Worm (Caenorhabditis elegans) whole organism, young adult: Measurements from ENCODE around the gene nlp-25.
A peak's percentile ranks its signal among the peaks of the same experiment; 100 is the strongest.

ENCODE experiments used
- B0019.2 ChIP-seq: fragments of 200-800 bp; sonication (Bioruptor generic); conservative IDR thresholded peaks from 2 replicates; pipeline ENCODE4 v1.3.6; 2022; ENCODE audit warnings: missing genetic modification reagents, missing genetic modification characterization, missing compliant biosample characterization
- C17E4.6 ChIP-seq: fragments of 200-800 bp; sonication (Bioruptor generic); IDR thresholded peaks from 2 replicates; pipeline ENCODE4 v1.3.6; 2022; ENCODE audit warnings: missing genetic modification reagents, missing genetic modification characterization, missing compliant biosample characterization
- D2030.7 ChIP-seq: fragments of 200-800 bp; sonication (Bioruptor generic); IDR thresholded peaks from 2 replicates; pipeline ENCODE4 v1.3.6; 2022; ENCODE audit warnings: missing genetic modification reagents, missing genetic modification characterization, missing compliant biosample characterization
- F33H1.4 ChIP-seq: fragments of 200-800 bp; sonication (Bioruptor generic); IDR thresholded peaks from 2 replicates; pipeline ENCODE4 v1.3.6; 2022; ENCODE audit warnings: missing genetic modification reagents, missing genetic modification characterization, missing compliant biosample characterization
- F39B2.1 ChIP-seq: fragments of 200-800 bp; sonication (Bioruptor generic); IDR thresholded peaks from 2 replicates; pipeline ENCODE4 v1.3.6; 2022; ENCODE audit warnings: missing genetic modification reagents, missing genetic modification characterization, missing compliant biosample characterization
- F49E8.2 ChIP-seq: sonication (generic microtip); optimal IDR thresholded peaks from 3 replicates; lab custom pipeline; 2017; ENCODE audit warnings: missing genetic modification characterization, mild to moderate bottlenecking, missing compliant biosample characterization, antibody characterized with exemption, moderate library complexity; ENCODE audit not compliant: insufficient read depth
- F57A8.1 ChIP-seq: fragments of 200-800 bp; sonication (Bioruptor generic); optimal IDR thresholded peaks from 2 replicates; lab custom pipeline; 2018; ENCODE audit warnings: mild to moderate bottlenecking, missing genetic modification characterization, moderate library complexity, missing compliant biosample characterization
- K12H6.12 ChIP-seq: fragments of 200-800 bp; sonication (Bioruptor generic); optimal IDR thresholded peaks from 2 replicates; lab custom pipeline; 2018; ENCODE audit warnings: mild to moderate bottlenecking, missing genetic modification characterization, missing compliant biosample characterization
- T07F8.4 ChIP-seq: sonication (generic microtip); optimal IDR thresholded peaks from 2 replicates; lab custom pipeline; 2016; ENCODE audit warnings: mild to moderate bottlenecking, missing genetic modification characterization, moderate library complexity, missing compliant biosample characterization
- T26A5.8 ChIP-seq: sonication (generic microtip); optimal IDR thresholded peaks from 2 replicates; lab custom pipeline; 2016; ENCODE audit warnings: missing genetic modification characterization, missing compliant biosample characterization
- Y53G8AR.9 ChIP-seq: fragments of 200-800 bp; sonication (Bioruptor generic); conservative IDR thresholded peaks from 2 replicates; pipeline ENCODE4 v1.3.6; 2022; ENCODE audit warnings: missing genetic modification reagents, missing genetic modification characterization, missing compliant biosample characterization
- Y79H2A.3 ChIP-seq: fragments of 200-800 bp; sonication (Bioruptor generic); conservative IDR thresholded peaks from 2 replicates; pipeline ENCODE4 v1.3.6; 2022; ENCODE audit warnings: missing genetic modification reagents, missing genetic modification characterization, missing compliant biosample characterization
- Y95B8A.8 ChIP-seq: fragments of 200-800 bp; sonication (Bioruptor generic); IDR thresholded peaks from 2 replicates; pipeline ENCODE4 v1.3.6; 2022; ENCODE audit warnings: missing genetic modification reagents, missing genetic modification characterization, missing compliant biosample characterization
- akir-1 ChIP-seq: fragments of 200-800 bp; sonication (Bioruptor generic); optimal IDR thresholded peaks from 2 replicates; lab custom pipeline; 2018; ENCODE audit warnings: mild to moderate bottlenecking, missing genetic modification characterization, moderate library complexity, missing compliant biosample characterization
- aptf-2 ChIP-seq: fragments of 200-800 bp; sonication (Bioruptor generic); conservative IDR thresholded peaks from 2 replicates; pipeline ENCODE4 v1.3.6; 2022; ENCODE audit warnings: missing genetic modification reagents, missing genetic modification characterization, missing compliant biosample characterization
- aptf-3 ChIP-seq: fragments of 200-800 bp; sonication (Bioruptor generic); IDR thresholded peaks from 2 replicates; pipeline ENCODE4 v1.3.6; 2022; ENCODE audit warnings: missing genetic modification characterization, missing compliant biosample characterization
- attf-5 ChIP-seq: fragments of 200-800 bp; sonication (Bioruptor generic); optimal IDR thresholded peaks from 2 replicates; lab custom pipeline; 2018; ENCODE audit warnings: mild to moderate bottlenecking, missing genetic modification characterization, missing compliant biosample characterization
- attf-6 ChIP-seq: fragments of 200-800 bp; sonication (Bioruptor generic); IDR thresholded peaks from 2 replicates; pipeline ENCODE4 v1.3.6; 2022; ENCODE audit warnings: missing genetic modification reagents, missing genetic modification characterization, missing compliant biosample characterization
- ccch-3 ChIP-seq: fragments of 200-800 bp; sonication (Bioruptor generic); optimal IDR thresholded peaks from 2 replicates; lab custom pipeline; 2018; ENCODE audit warnings: mild to moderate bottlenecking, missing genetic modification characterization, missing compliant biosample characterization
- cebp-2 ChIP-seq: fragments of 200-800 bp; sonication (Bioruptor generic); IDR thresholded peaks from 2 replicates; pipeline ENCODE4 v1.3.6; 2022; ENCODE audit warnings: missing genetic modification characterization, missing compliant biosample characterization
- ceh-100 ChIP-seq: fragments of 200-800 bp; sonication (Bioruptor generic); IDR thresholded peaks from 2 replicates; pipeline ENCODE4 v1.3.6; 2022; ENCODE audit warnings: missing genetic modification reagents, missing genetic modification characterization, missing compliant biosample characterization
- ceh-27 ChIP-seq: fragments of 200-800 bp; sonication (Bioruptor generic); optimal IDR thresholded peaks from 2 replicates; lab custom pipeline; 2018; ENCODE audit warnings: mild to moderate bottlenecking, missing genetic modification characterization, moderate library complexity, missing compliant biosample characterization
- ceh-79 ChIP-seq: sonication (generic microtip); optimal IDR thresholded peaks from 2 replicates; lab custom pipeline; 2017; ENCODE audit warnings: mild to moderate bottlenecking, missing genetic modification characterization, missing compliant biosample characterization
- egrh-3 ChIP-seq: fragments of 200-800 bp; sonication (Bioruptor generic); IDR thresholded peaks from 2 replicates; pipeline ENCODE4 v1.3.6; 2022; ENCODE audit warnings: missing genetic modification reagents, missing genetic modification characterization, missing compliant biosample characterization
- hmg-1.2 ChIP-seq: fragments of 200-800 bp; sonication (Bioruptor generic); IDR thresholded peaks from 2 replicates; pipeline ENCODE4 v1.3.6; 2022; ENCODE audit warnings: missing genetic modification reagents, missing genetic modification characterization, missing compliant biosample characterization
- hmg-20 ChIP-seq: fragments of 200-800 bp; sonication (Bioruptor generic); IDR thresholded peaks from 2 replicates; pipeline ENCODE4 v1.3.6; 2022; ENCODE audit warnings: missing genetic modification reagents, missing genetic modification characterization, missing compliant biosample characterization
- hsf-1 ChIP-seq: fragments of 200-800 bp; sonication (Bioruptor generic); IDR thresholded peaks from 2 replicates; pipeline ENCODE4 v1.3.6; 2022; ENCODE audit warnings: missing genetic modification reagents, missing genetic modification characterization, missing compliant biosample characterization
- let-526 ChIP-seq: fragments of 200-800 bp; sonication (Bioruptor generic); IDR thresholded peaks from 2 replicates; pipeline ENCODE4 v1.3.6; 2022; ENCODE audit warnings: missing genetic modification reagents, missing genetic modification characterization, missing compliant biosample characterization
- let-607 ChIP-seq, 2 experiments: fragments of 200-800 bp in 1 of 2; sonication (Bioruptor generic) in 1 of 2; sonication (generic microtip) in 1 of 2; optimal IDR thresholded peaks; 2 replicates each; lab custom pipeline; 2016 to 2018; ENCODE audit warnings: mild to moderate bottlenecking in 2 of 2, missing compliant biosample characterization in 2 of 2, missing genetic modification characterization in 2 of 2, moderate library complexity in 2 of 2, missing genotype in 1 of 2
- lin-35 ChIP-seq, 3 experiments: fragments of 150-350 bp in 2 of 3; sonication (generic microtip) in 1 of 3; optimal IDR thresholded peaks; 2 replicates each; lab custom pipeline; 2014 to 2018; ENCODE audit warnings: missing biosample characterization in 3 of 3, missing genetic modification characterization in 3 of 3, missing genetic modification reagents in 3 of 3
- lin-40 ChIP-seq: sonication (generic microtip); optimal IDR thresholded peaks from 2 replicates; lab custom pipeline; 2016; ENCODE audit warnings: missing genetic modification characterization, mild to moderate bottlenecking, missing compliant biosample characterization, missing genotype, missing genetic modification reagents
- lsy-27 ChIP-seq: sonication (generic microtip); optimal IDR thresholded peaks from 2 replicates; lab custom pipeline; 2017; ENCODE audit warnings: missing genetic modification characterization, mild to moderate bottlenecking, missing compliant biosample characterization, antibody characterized with exemption, missing genotype, borderline replicate concordance; ENCODE audit not compliant: insufficient read depth
- madf-8 ChIP-seq: fragments of 200-800 bp; sonication (Bioruptor generic); conservative IDR thresholded peaks from 2 replicates; pipeline ENCODE4 v1.3.6; 2022; ENCODE audit warnings: missing genetic modification reagents, missing genetic modification characterization, missing compliant biosample characterization
- mxl-1 ChIP-seq: sonication (generic microtip); optimal IDR thresholded peaks from 2 replicates; lab custom pipeline; 2016; ENCODE audit warnings: missing genetic modification characterization, missing compliant biosample characterization
- nfya-2 ChIP-seq: fragments of 200-800 bp; sonication (Bioruptor generic); IDR thresholded peaks from 2 replicates; pipeline ENCODE4 v1.3.6; 2022; ENCODE audit warnings: missing genetic modification reagents, missing genetic modification characterization, missing compliant biosample characterization
- rec-8 ChIP-seq, 2 experiments: sonication (generic microtip); optimal IDR thresholded peaks; 2 replicates each; lab custom pipeline; 2016; ENCODE audit warnings: mild to moderate bottlenecking in 2 of 2, missing genetic modification characterization in 2 of 2, missing genetic modification reagents in 2 of 2, missing genotype in 2 of 2, missing biosample characterization in 1 of 2, missing compliant biosample characterization in 1 of 2, moderate library complexity in 1 of 2
- snpc-4 ChIP-seq, 5 experiments: fragments of 150-350 bp in 1 of 5; sonication (generic microtip) in 4 of 5; optimal IDR thresholded peaks; 2 replicates each; lab custom pipeline; 2014 to 2018; ENCODE audit warnings: missing genetic modification characterization in 5 of 5, missing biosample characterization in 3 of 5, antibody characterized with exemption in 2 of 5, mild to moderate bottlenecking in 2 of 5, missing compliant biosample characterization in 2 of 5, missing genotype in 2 of 5, moderate library complexity in 2 of 5, missing genetic modification reagents in 1 of 5
- sptf-2 ChIP-seq: fragments of 200-800 bp; sonication (Bioruptor generic); optimal IDR thresholded peaks from 2 replicates; lab custom pipeline; 2018; ENCODE audit warnings: mild to moderate bottlenecking, missing genetic modification characterization, missing compliant biosample characterization
- tbx-9 ChIP-seq: sonication (generic microtip); optimal IDR thresholded peaks from 2 replicates; lab custom pipeline; 2016; ENCODE audit warnings: borderline replicate concordance, missing genetic modification characterization, inconsistent platforms, missing compliant biosample characterization
- xnd-1 ChIP-seq: sonication (generic microtip); optimal IDR thresholded peaks from 2 replicates; lab custom pipeline; 2016; ENCODE audit warnings: missing genotype, missing genetic modification reagents, missing genetic modification characterization, missing compliant biosample characterization
- zfh-2 ChIP-seq: fragments of 200-800 bp; sonication (Bioruptor generic); conservative IDR thresholded peaks from 2 replicates; pipeline ENCODE4 v1.3.6; 2022; ENCODE audit warnings: missing genetic modification reagents, missing genetic modification characterization, missing compliant biosample characterization
- ztf-22 ChIP-seq: fragments of 200-800 bp; sonication (Bioruptor generic); optimal IDR thresholded peaks from 2 replicates; lab custom pipeline; 2018; ENCODE audit warnings: mild to moderate bottlenecking, missing genetic modification characterization, moderate library complexity, missing compliant biosample characterization
- ztf-28 ChIP-seq: fragments of 200-800 bp; sonication (Bioruptor generic); IDR thresholded peaks from 2 replicates; pipeline ENCODE4 v1.3.6; 2022; ENCODE audit warnings: missing genetic modification reagents, missing genetic modification characterization, missing compliant biosample characterization

nlp-25 gene

DNA sequence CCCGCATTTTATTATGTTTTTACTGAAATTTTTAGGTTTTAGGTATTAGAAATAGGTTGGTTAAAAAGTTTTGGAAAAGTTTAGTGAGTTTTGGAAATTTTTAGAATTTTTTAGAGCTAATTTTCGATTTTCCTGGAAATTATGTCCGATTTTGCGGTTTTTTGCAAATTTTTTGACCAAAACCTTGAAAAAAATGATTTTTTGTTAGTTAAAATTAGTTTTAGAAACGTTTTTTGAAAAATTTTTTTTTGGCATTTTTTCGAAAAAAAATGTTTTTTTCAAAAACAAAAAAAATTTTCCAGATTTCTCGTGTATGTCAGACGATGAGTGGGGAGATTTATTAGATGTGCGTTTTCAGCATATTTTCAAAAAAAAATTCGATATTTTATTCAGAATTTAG is 18.8 kb downstream of the nlp-25 start, which contains the start of gene dyf-19:
Gene dyf-19, plus strand, starts transcription at position 301 of the 400 bp plus-strand sequence.
- TF ChIP-seq F33H1.4 (GFP tag; lab: Robert Waterston, UW) (no peak), rec-8 (tag; optimal IDR thresholded peaks at IDR 0.05; lab: Kevin White, UChicago) (no peak)

DNA sequence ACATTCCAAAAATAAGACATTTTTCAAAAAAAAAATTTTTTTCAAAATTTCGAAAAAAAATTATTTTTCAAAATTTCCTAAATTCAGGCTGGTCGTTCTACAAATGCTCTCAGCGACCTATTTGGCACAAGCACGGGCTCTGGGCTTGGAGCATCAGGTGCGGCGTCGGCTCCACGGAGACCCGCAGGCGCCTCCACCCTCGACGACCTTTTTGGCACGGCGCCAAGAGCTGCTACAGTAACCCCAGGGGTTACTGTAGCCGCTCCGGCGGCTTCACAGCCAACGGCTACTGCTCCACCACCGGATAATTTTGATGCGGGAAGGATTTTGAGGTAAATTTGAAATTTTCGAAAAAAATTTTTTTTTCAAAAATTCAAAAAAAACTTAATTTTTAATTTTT is 19.7 kb downstream of the nlp-25 start:
- no peak for TF ChIP-seq lin-40 (tag; lab: Kevin White, UChicago)
- TF ChIP-seq egrh-3, result peak; percentile 77; the same call in 1 of the 2 replicates
- TF ChIP-seq ztf-28 (GFP tag; lab: Robert Waterston, UW), result no peak
- no peak for TF ChIP-seq K12H6.12
- no peak for TF ChIP-seq mxl-1
- TF ChIP-seq akir-1 (GFP tag; lab: Kevin White, UChicago), result no peak
- TF ChIP-seq ceh-100 (GFP tag; lab: Robert Waterston, UW), result no peak
- TF ChIP-seq Y79H2A.3, result no peak
- TF ChIP-seq ztf-22 (GFP tag; lab: Kevin White, UChicago), result no peak
- no peak for TF ChIP-seq lsy-27 (tag; lab: Kevin White, UChicago)
- no peak for TF ChIP-seq let-607 (tag; optimal IDR thresholded peaks at IDR 0.05; lab: Kevin White, UChicago)
- TF ChIP-seq zfh-2 (GFP tag; lab: Robert Waterston, UW), result peak; percentile 82
- no peak for TF ChIP-seq F57A8.1

DNA sequence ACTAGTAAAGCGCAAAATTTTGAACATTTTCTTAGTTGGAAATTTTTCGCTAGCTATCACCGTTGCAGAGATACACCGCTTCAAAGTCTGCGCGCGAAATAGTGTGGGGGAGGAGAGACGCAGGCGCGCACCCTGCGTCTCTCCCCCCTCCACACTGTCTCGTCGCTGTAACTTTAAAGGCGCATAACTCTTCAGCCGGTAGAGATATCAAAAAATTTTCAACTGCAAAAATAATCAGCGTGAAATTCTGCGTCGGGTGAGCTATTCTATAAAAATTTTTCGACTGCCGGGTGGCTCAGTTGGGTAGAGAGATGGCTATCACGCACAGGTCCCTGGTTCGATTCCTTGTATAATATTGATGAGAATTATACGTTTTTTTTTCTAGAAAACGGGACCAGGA is 23.6 kb downstream of the nlp-25 start:
- no peak for TF ChIP-seq hmg-20
- TF ChIP-seq attf-6 (GFP tag; lab: Robert Waterston, UW), result no peak
- TF ChIP-seq let-526 (GFP tag; lab: Robert Waterston, UW), result 0 out of 2 replicates have a peak, but pooled peaks have one; percentile 50
- TF ChIP-seq C17E4.6, result 0 out of 2 replicates have a peak, but pooled peaks have one; percentile 23
- 0 out of 2 replicates have a peak, but pooled peaks have one; percentile 72 for TF ChIP-seq aptf-3 (GFP tag; lab: Robert Waterston, UW)
- TF ChIP-seq nfya-2, result 0 out of 2 replicates have a peak, but pooled peaks have one; percentile 58
- no peak for TF ChIP-seq attf-5
- peak; percentile 96 for TF ChIP-seq hmg-1.2 (GFP tag; lab: Robert Waterston, UW)
- no peak for TF ChIP-seq aptf-2 (GFP tag; lab: Robert Waterston, UW)
- TF ChIP-seq hsf-1 (GFP tag; lab: Robert Waterston, UW), result no peak
- TF ChIP-seq ceh-79 (tag; lab: Kevin White, UChicago), result no peak
- no peak for TF ChIP-seq xnd-1
- TF ChIP-seq F39B2.1, result 0 out of 2 replicates have a peak, but pooled peaks have one; percentile 3
- TF ChIP-seq ceh-100 (GFP tag; lab: Robert Waterston, UW), result no peak
- TF ChIP-seq T07F8.4 (tag; lab: Kevin White, UChicago), result no peak
- no peak for TF ChIP-seq ccch-3 (GFP tag; lab: Kevin White, UChicago)
- no peak for TF ChIP-seq B0019.2 (GFP tag; lab: Robert Waterston, UW)
- TF ChIP-seq lin-35 (GFP tag; optimal IDR thresholded peaks at IDR 0.05; lab: Kevin White, UChicago), result no peak
- no peak for TF ChIP-seq F49E8.2
- 0 out of 2 replicates have a peak, but pooled peaks have one; percentile 24 for TF ChIP-seq D2030.7 (GFP tag; lab: Robert Waterston, UW)
- no peak for TF ChIP-seq Y79H2A.3
- no peak for TF ChIP-seq Y53G8AR.9 (GFP tag; lab: Robert Waterston, UW)
- no peak for TF ChIP-seq sptf-2 (GFP tag; lab: Kevin White, UChicago)
- no peak for TF ChIP-seq T26A5.8 (tag; lab: Kevin White, UChicago)
- TF ChIP-seq Y95B8A.8 (GFP tag; lab: Robert Waterston, UW), result no peak
- TF ChIP-seq tbx-9 (tag; lab: Kevin White, UChicago), result no peak
- TF ChIP-seq zfh-2 (GFP tag; lab: Robert Waterston, UW), result peak; percentile 75
- no peak for TF ChIP-seq cebp-2 (GFP tag; lab: Robert Waterston, UW)
- no peak for TF ChIP-seq K12H6.12
- TF ChIP-seq madf-8 (GFP tag; lab: Robert Waterston, UW), result no peak
- no peak for TF ChIP-seq snpc-4 (GFP tag; optimal IDR thresholded peaks at IDR 0.05; lab: Kevin White, UChicago)
- no peak for TF ChIP-seq snpc-4 (tag; optimal IDR thresholded peaks at IDR 0.05; lab: Kevin White, UChicago)
- 0 out of 2 replicates have a peak, but pooled peaks have one; percentile 44 for TF ChIP-seq ztf-28 (GFP tag; lab: Robert Waterston, UW)
- no peak for TF ChIP-seq ceh-27 (GFP tag; lab: Kevin White, UChicago)
